Worm (Caenorhabditis elegans) whole organism, L4/young adult: ENCODE data around the gene fbxb-85.

Experiments used
- W03F9.2 ChIP-seq: fragments of 150-350 bp; optimal IDR thresholded peaks from 2 replicates; lab custom pipeline; 2014; ENCODE audit warnings: missing biosample characterization, missing genetic modification characterization
- dao-5 ChIP-seq: sonication (generic microtip); optimal IDR thresholded peaks from 2 replicates; lab custom pipeline; 2016; ENCODE audit warnings: missing genotype, missing genetic modification characterization, moderate library complexity, missing compliant biosample characterization

- TF ChIP-seq dao-5 (tag; lab: Kevin White, UChicago) = no peak
- TF ChIP-seq W03F9.2 = peak; percentile 69
Measured at ce11 chrIII:10844873-10845272, 3.9 kb downstream of the fbxb-85 start, which contains the start of gene pde-12.
